Fruit fly (Drosophila melanogaster) whole organism, embryonic: ENCODE results near the gene Gclc.

Experiments
- Asciz ChIP-seq: fragments of 200-800 bp; sonication (Bioruptor generic); optimal IDR thresholded peaks from 2 replicates; lab custom pipeline; 2017; ENCODE audit warnings: missing biosample characterization, mild to moderate bottlenecking, missing genetic modification characterization, missing genetic modification reagents
- Atf-2 ChIP-seq: fragments of 200-800 bp; sonication (Bioruptor generic); optimal IDR thresholded peaks from 2 replicates; lab custom pipeline; 2016; ENCODE audit warnings: missing biosample characterization, missing genetic modification characterization
- Awh ChIP-seq: fragments of 200-800 bp; sonication (Bioruptor generic); IDR thresholded peaks from 2 replicates; pipeline ENCODE4, ENCODE4 v1.3.6; 2022; ENCODE audit warnings: missing biosample characterization, missing genetic modification characterization
- Bdp1 ChIP-seq: fragments of 200-800 bp; sonication (Bioruptor generic); optimal IDR thresholded peaks from 3 replicates; lab custom pipeline; 2016; ENCODE audit warnings: missing biosample characterization, missing genetic modification characterization
- CG10147 ChIP-seq: fragments of 200-800 bp; sonication (Bioruptor generic); optimal IDR thresholded peaks from 2 replicates; lab custom pipeline; 2019; ENCODE audit warnings: missing biosample characterization, mild to moderate bottlenecking, missing genetic modification characterization, moderate library complexity
- CG10462 ChIP-seq: fragments of 200-800 bp; sonication (Bioruptor generic); optimal IDR thresholded peaks from 2 replicates; lab custom pipeline; 2016; ENCODE audit warnings: missing biosample characterization, missing genetic modification characterization
- CG1233 ChIP-seq: fragments of 200-800 bp; sonication (Bioruptor generic); optimal IDR thresholded peaks from 4 replicates; lab custom pipeline; 2018; ENCODE audit warnings: missing biosample characterization, mild to moderate bottlenecking, missing genetic modification characterization
- CG14441 ChIP-seq: fragments of 200-800 bp; sonication (Bioruptor generic); IDR thresholded peaks from 2 replicates; pipeline ENCODE4 v1.3.6; 2022; ENCODE audit warnings: missing biosample characterization, missing genetic modification characterization
- CG17186 ChIP-seq: fragments of 200-800 bp; sonication (Bioruptor generic); optimal IDR thresholded peaks from 3 replicates; lab custom pipeline; 2017; ENCODE audit warnings: missing biosample characterization, missing genetic modification reagents, missing genetic modification characterization
- CG17359 ChIP-seq: fragments of 200-800 bp; sonication (Bioruptor generic); optimal IDR thresholded peaks from 3 replicates; lab custom pipeline; 2018; ENCODE audit warnings: missing biosample characterization, mild to moderate bottlenecking, missing genetic modification characterization, moderate library complexity
- CG17829 ChIP-seq: fragments of 200-800 bp; optimal IDR thresholded peaks from 2 replicates; lab custom pipeline; 2019; ENCODE audit warnings: missing biosample characterization, mild to moderate bottlenecking, missing genetic modification characterization, moderate library complexity
- CG2712 ChIP-seq: fragments of 200-800 bp; optimal IDR thresholded peaks from 3 replicates; lab custom pipeline; 2019; ENCODE audit warnings: missing biosample characterization, mild to moderate bottlenecking, missing genetic modification characterization, moderate library complexity
- CG30020 ChIP-seq: fragments of 200-800 bp; optimal IDR thresholded peaks from 2 replicates; lab custom pipeline; 2019; ENCODE audit warnings: missing biosample characterization, mild to moderate bottlenecking, missing genetic modification characterization, moderate library complexity
- CG31365 ChIP-seq: fragments of 200-800 bp; sonication (Bioruptor generic); optimal IDR thresholded peaks from 2 replicates; lab custom pipeline; 2018; ENCODE audit warnings: missing biosample characterization, mild to moderate bottlenecking, missing genetic modification characterization
- CG4360 ChIP-seq: fragments of 200-800 bp; sonication (Bioruptor generic); IDR thresholded peaks from 2 replicates; pipeline ENCODE4 v1.3.6; 2022; ENCODE audit warnings: missing biosample characterization, missing genetic modification characterization
- CG5180 ChIP-seq: fragments of 200-800 bp; sonication (Bioruptor generic); optimal IDR thresholded peaks from 3 replicates; lab custom pipeline; 2017; ENCODE audit warnings: missing biosample characterization, missing genetic modification characterization, mild to moderate bottlenecking, moderate library complexity, missing genetic modification reagents
- CG6254 ChIP-seq: fragments of 200-800 bp; sonication (Bioruptor generic); optimal IDR thresholded peaks from 3 replicates; lab custom pipeline; 2017; ENCODE audit warnings: mild to moderate bottlenecking, missing biosample characterization, missing genetic modification reagents, missing genetic modification characterization
- CG8290 ChIP-seq, 3 experiments: fragments of 200-800 bp; sonication (Bioruptor generic); optimal IDR thresholded peaks; 2 replicates each; lab custom pipeline; 2016 to 2019; ENCODE audit warnings: missing biosample characterization in 3 of 3, missing genetic modification characterization in 3 of 3, mild to moderate bottlenecking in 2 of 3, moderate library complexity in 1 of 3
- CG9215 ChIP-seq: fragments of 200-800 bp; sonication (Bioruptor generic); IDR thresholded peaks from 2 replicates; pipeline ENCODE4 v1.3.6; 2022; ENCODE audit warnings: missing biosample characterization, missing genetic modification characterization
- CG9817 ChIP-seq: fragments of 200-800 bp; sonication (Bioruptor generic); optimal IDR thresholded peaks from 2 replicates; lab custom pipeline; 2018; ENCODE audit warnings: missing biosample characterization, mild to moderate bottlenecking, missing genetic modification characterization, moderate library complexity
- CTCF ChIP-seq: fragments of 200-800 bp; sonication (Bioruptor generic); optimal IDR thresholded peaks from 2 replicates; lab custom pipeline; 2017; ENCODE audit warnings: missing biosample characterization, mild to moderate bottlenecking, missing genetic modification characterization, moderate library complexity
- ERR ChIP-seq: fragments of 200-800 bp; sonication (Bioruptor generic); optimal IDR thresholded peaks from 2 replicates; lab custom pipeline; 2016; ENCODE audit warnings: missing biosample characterization, missing genetic modification characterization
- HmgD ChIP-seq: fragments of 200-800 bp; sonication (Bioruptor generic); optimal IDR thresholded peaks from 3 replicates; lab custom pipeline; 2016; ENCODE audit warnings: missing biosample characterization, missing genetic modification characterization
- Hr39 ChIP-seq: fragments of >200 bp; optimal IDR thresholded peaks from 2 replicates; lab custom pipeline; 2017
- Lim3 ChIP-seq: fragments of 200-800 bp; sonication (Bioruptor generic); IDR thresholded peaks from 2 replicates; pipeline ENCODE4 v1.3.6; 2022; ENCODE audit warnings: missing biosample characterization, missing genetic modification characterization
- Mad ChIP-seq: fragments of 200-800 bp; sonication (Bioruptor generic); optimal IDR thresholded peaks from 2 replicates; lab custom pipeline; 2016; ENCODE audit warnings: missing biosample characterization, missing genetic modification characterization
- Mrtf ChIP-seq: fragments of 200-800 bp; sonication (Bioruptor generic); IDR thresholded peaks from 3 replicates; pipeline ENCODE4 v1.3.6; 2022; ENCODE audit warnings: missing biosample characterization, missing genetic modification characterization
- Nf-YB ChIP-seq: fragments of 200-800 bp; sonication (Bioruptor generic); optimal IDR thresholded peaks from 3 replicates; lab custom pipeline; 2019; ENCODE audit warnings: missing biosample characterization, mild to moderate bottlenecking, missing genetic modification characterization, moderate library complexity
- Pdp1 ChIP-seq, 2 experiments: fragments of 200-800 bp; sonication (Bioruptor generic); optimal IDR thresholded peaks; 3 replicates each; lab custom pipeline; 2016; ENCODE audit warnings: missing biosample characterization in 2 of 2, missing genetic modification characterization in 2 of 2, mild to moderate bottlenecking in 1 of 2, moderate library complexity in 1 of 2
- Sox100B ChIP-seq: fragments of 200-800 bp; sonication (Bioruptor generic); optimal IDR thresholded peaks from 3 replicates; lab custom pipeline; 2018; ENCODE audit warnings: missing biosample characterization, mild to moderate bottlenecking, missing genetic modification characterization
- Sox102F ChIP-seq: fragments of 200-800 bp; sonication (Bioruptor generic); optimal IDR thresholded peaks from 2 replicates; lab custom pipeline; 2018; ENCODE audit warnings: missing biosample characterization, mild to moderate bottlenecking, missing genetic modification characterization, moderate library complexity
- Tbp ChIP-seq: fragments of >200 bp; optimal IDR thresholded peaks from 2 replicates; lab custom pipeline; 2018; ENCODE audit warnings: missing biosample characterization, missing genetic modification characterization
- Vsx1 ChIP-seq: fragments of 200-800 bp; sonication (Bioruptor generic); optimal IDR thresholded peaks from 2 replicates; lab custom pipeline; 2017; ENCODE audit warnings: missing biosample characterization, mild to moderate bottlenecking, missing genetic modification characterization, missing genetic modification reagents
- YL-1 ChIP-seq: fragments of 200-800 bp; sonication (Bioruptor generic); optimal IDR thresholded peaks from 3 replicates; lab custom pipeline; 2017; ENCODE audit warnings: missing biosample characterization, mild to moderate bottlenecking, missing genetic modification characterization
- ab ChIP-seq: fragments of 200-800 bp; sonication (Bioruptor generic); optimal IDR thresholded peaks from 2 replicates; lab custom pipeline; 2016; ENCODE audit warnings: missing biosample characterization, missing genetic modification characterization
- al ChIP-seq: fragments of 200-800 bp; sonication (Bioruptor generic); IDR thresholded peaks from 2 replicates; pipeline ENCODE4 v1.3.6; 2022; ENCODE audit warnings: missing biosample characterization, missing genetic modification characterization
- ara ChIP-seq: fragments of 200-800 bp; sonication (Bioruptor generic); IDR thresholded peaks from 2 replicates; pipeline ENCODE4 v1.3.6; 2022; ENCODE audit warnings: missing biosample characterization, missing genetic modification characterization
- cg ChIP-seq: fragments of 200-800 bp; sonication (Bioruptor generic); optimal IDR thresholded peaks from 3 replicates; lab custom pipeline; 2019; ENCODE audit warnings: missing biosample characterization, mild to moderate bottlenecking, missing genetic modification characterization, moderate library complexity
- crol ChIP-seq: fragments of 200-800 bp; sonication (Bioruptor generic); IDR thresholded peaks from 2 replicates; pipeline ENCODE4 v1.3.6; 2022; ENCODE audit warnings: missing biosample characterization, missing genetic modification characterization
- dmrt99B ChIP-seq: fragments of 200-800 bp; sonication (Bioruptor generic); optimal IDR thresholded peaks from 2 replicates; lab custom pipeline; 2018; ENCODE audit warnings: missing biosample characterization, mild to moderate bottlenecking, missing genetic modification characterization, moderate library complexity
- dpn ChIP-seq, 2 experiments: fragments of 200-800 bp; sonication (Bioruptor generic); optimal IDR thresholded peaks; 3 replicates each; lab custom pipeline; 2016; ENCODE audit warnings: missing biosample characterization in 2 of 2, missing genetic modification characterization in 2 of 2
- esg ChIP-seq: fragments of 200-800 bp; sonication (Bioruptor generic); conservative IDR thresholded peaks from 2 replicates; pipeline ENCODE4 v1.3.6; 2022; ENCODE audit warnings: missing biosample characterization, missing genetic modification characterization
- fd3F ChIP-seq: fragments of 200-800 bp; sonication (Bioruptor generic); optimal IDR thresholded peaks from 2 replicates; lab custom pipeline; 2018; ENCODE audit warnings: missing biosample characterization, mild to moderate bottlenecking, missing genetic modification characterization, moderate library complexity
- hb ChIP-seq: fragments of 200-800 bp; sonication (Bioruptor generic); IDR thresholded peaks from 3 replicates; pipeline ENCODE4 v1.3.6; 2022; ENCODE audit warnings: missing biosample characterization, missing genetic modification characterization; ENCODE audit not compliant: partially characterized antibody
- kay ChIP-seq: fragments of 200-800 bp; sonication (Bioruptor generic); optimal IDR thresholded peaks from 2 replicates; lab custom pipeline; 2016; ENCODE audit warnings: missing biosample characterization, missing genetic modification characterization
- lbe ChIP-seq: fragments of 200-800 bp; sonication (Bioruptor generic); optimal IDR thresholded peaks from 2 replicates; lab custom pipeline; 2016; ENCODE audit warnings: missing biosample characterization, mild to moderate bottlenecking, missing genetic modification characterization
- lilli ChIP-seq: fragments of 200-800 bp; sonication (Bioruptor generic); optimal IDR thresholded peaks from 3 replicates; lab custom pipeline; 2016; ENCODE audit warnings: missing biosample characterization, missing genetic modification characterization
- nau ChIP-seq: fragments of 200-800 bp; sonication (Bioruptor generic); optimal IDR thresholded peaks from 3 replicates; lab custom pipeline; 2017; ENCODE audit warnings: missing biosample characterization, mild to moderate bottlenecking, missing genetic modification characterization, missing genetic modification reagents
- phol ChIP-seq: fragments of 200-800 bp; sonication (Bioruptor generic); optimal IDR thresholded peaks from 3 replicates; lab custom pipeline; 2018; ENCODE audit warnings: missing biosample characterization, mild to moderate bottlenecking, missing genetic modification characterization, moderate library complexity
- run ChIP-seq: fragments of 200-800 bp; sonication (Bioruptor generic); optimal IDR thresholded peaks from 3 replicates; lab custom pipeline; 2018; ENCODE audit warnings: missing biosample characterization, mild to moderate bottlenecking, missing genetic modification characterization
- sens ChIP-seq: fragments of 200-800 bp; sonication (Bioruptor generic); peaks from one replicate; lab custom pipeline; 2016; ENCODE audit warnings: missing biosample characterization, missing genetic modification characterization
- so ChIP-seq: fragments of 200-800 bp; sonication (Bioruptor generic); IDR thresholded peaks from 3 replicates; pipeline ENCODE4 v1.3.6; 2022; ENCODE audit warnings: missing biosample characterization, missing genetic modification characterization
- sob ChIP-seq: fragments of 200-800 bp; sonication (Bioruptor generic); IDR thresholded peaks from 2 replicates; pipeline ENCODE4 v1.3.6; 2022; ENCODE audit warnings: missing biosample characterization, missing genetic modification characterization
- tin ChIP-seq: fragments of 200-800 bp; sonication (Bioruptor generic); optimal IDR thresholded peaks from 3 replicates; lab custom pipeline; 2016; ENCODE audit warnings: missing biosample characterization, missing genetic modification characterization

Gene Gclc

DNA sequence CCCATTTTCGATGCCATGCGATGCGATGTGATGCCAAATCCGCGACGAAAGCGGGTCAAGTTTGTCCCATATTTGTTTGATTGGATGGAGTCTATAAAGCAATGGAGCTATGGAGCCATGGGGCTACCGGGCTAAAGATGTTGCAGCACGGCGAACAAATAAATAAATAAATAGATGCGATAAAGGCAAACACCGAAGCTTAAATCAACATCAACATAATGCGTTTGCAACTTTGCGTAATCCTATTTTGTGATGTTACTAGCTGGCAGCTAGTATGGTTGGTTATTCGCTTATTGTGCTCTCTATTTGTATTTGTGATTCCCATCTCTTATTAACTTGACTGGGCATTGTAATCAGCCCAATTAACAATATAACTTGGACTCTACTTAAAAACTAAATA lies 12.2 kb upstream of the Gclc start (continued):
- TF ChIP-seq run, result no peak
- TF ChIP-seq CG4360, result no peak
- no peak for TF ChIP-seq CG8290 (GFP tag; optimal IDR thresholded peaks at IDR 0.05; lab: Kevin White, UChicago)
- TF ChIP-seq CG8290 (tag; optimal IDR thresholded peaks at IDR 0.05; lab: Kevin White, UChicago), result no peak
- no peak for TF ChIP-seq lbe (GFP tag; lab: Kevin White, UChicago)
- no peak for TF ChIP-seq sob (GFP tag; lab: Robert Waterston, UW)
- no peak for TF ChIP-seq Pdp1 (GFP tag; optimal IDR thresholded peaks at IDR 0.05; lab: Kevin White, UChicago)
- no peak for TF ChIP-seq CG1233 (GFP tag; lab: Kevin White, UChicago)
- no peak for TF ChIP-seq Bdp1
- no peak for TF ChIP-seq CG9817
- TF ChIP-seq kay (GFP tag; lab: Kevin White, UChicago), result no peak
- TF ChIP-seq Sox100B (GFP tag; lab: Kevin White, UChicago), result peak; percentile 25
- no peak for TF ChIP-seq HmgD (GFP tag; lab: Kevin White, UChicago)
- no peak for TF ChIP-seq CG17829 (tag; lab: Kevin White, UChicago)
- TF ChIP-seq CG17359 (tag; lab: Kevin White, UChicago), result peak; percentile 5
- TF ChIP-seq dmrt99B (tag; lab: Kevin White, UChicago), result peak; percentile 42
- TF ChIP-seq Asciz (GFP tag; lab: Kevin White, UChicago), result peak; percentile 59
- no peak for TF ChIP-seq cg (GFP tag; lab: Kevin White, UChicago)
- no peak for TF ChIP-seq ERR (GFP tag; lab: Kevin White, UChicago)
- TF ChIP-seq Tbp (GFP tag; lab: Kevin White, UChicago), result no peak
- TF ChIP-seq CG5180, result peak; percentile 52
- TF ChIP-seq CTCF (GFP tag; lab: Kevin White, UChicago), result no peak
- no peak for TF ChIP-seq CG31365 (tag; lab: Kevin White, UChicago)
- no peak for TF ChIP-seq ab
- TF ChIP-seq CG17186 (GFP tag; lab: Kevin White, UChicago), result no peak
- TF ChIP-seq Sox102F (GFP tag; lab: Kevin White, UChicago), result peak; percentile 20
- TF ChIP-seq CG9215 (GFP tag; lab: Robert Waterston, UW), result no peak
- TF ChIP-seq Mad (GFP tag; lab: Kevin White, UChicago), result no peak
- TF ChIP-seq Nf-YB (GFP tag; lab: Kevin White, UChicago), result no peak
- no peak for TF ChIP-seq phol
- no peak for TF ChIP-seq Atf-2 (GFP tag; lab: Kevin White, UChicago)
- no peak for TF ChIP-seq hb (GFP tag; lab: Robert Waterston, UW)
- no peak for TF ChIP-seq Lim3 (GFP tag; lab: Robert Waterston, UW)
- TF ChIP-seq so (GFP tag; lab: Robert Waterston, UW), result no peak
- no peak for TF ChIP-seq CG10462 (GFP tag; lab: Kevin White, UChicago)
- no peak for TF ChIP-seq Vsx1 (GFP tag; lab: Kevin White, UChicago)
- peak; percentile 62; the same call in 1 of the 2 replicates for TF ChIP-seq Awh (GFP tag; lab: Robert Waterston, UW)
- no peak for TF ChIP-seq ara
- TF ChIP-seq, all 482 proteins: peak for 12

DNA sequence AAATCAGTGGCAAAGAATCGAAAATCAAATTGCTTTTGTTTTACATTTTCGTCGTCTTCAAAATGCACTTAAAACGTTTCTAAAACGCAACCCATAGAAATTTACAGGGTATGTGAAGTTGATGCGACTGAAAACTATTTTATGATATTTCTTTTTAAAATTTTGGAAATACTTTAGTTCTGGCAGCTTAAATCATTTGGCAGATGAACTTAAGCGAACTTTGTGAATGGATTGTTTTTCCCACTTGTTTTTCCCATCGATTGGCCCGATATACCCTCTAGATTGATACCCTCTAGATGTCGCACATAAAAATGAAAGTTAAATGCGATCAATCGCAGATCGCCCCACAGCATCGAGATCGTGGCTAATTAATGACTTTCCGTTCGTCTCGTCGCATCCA lies 10.2 kb upstream of the Gclc start:
- TF ChIP-seq CG30020 (tag; lab: Kevin White, UChicago) (no peak), esg (GFP tag; lab: Robert Waterston, UW) (peak; percentile 48), Mrtf (GFP tag; lab: Robert Waterston, UW) (peak; percentile 55; the same call in 2 of the 3 replicates), CG6254 (peak; percentile 50), nau (no peak), CG10147 (GFP tag; lab: Kevin White, UChicago) (no peak), CG14441 (peak; percentile 46; the same call in 1 of the 2 replicates), Hr39 (no peak), YL-1 (GFP tag; lab: Kevin White, UChicago) (no peak), fd3F (no peak), sens (GFP tag; lab: Kevin White, UChicago) (peak; percentile 93), tin (peak; percentile 45), dpn (GFP tag; optimal IDR thresholded peaks at IDR 0.05; lab: Kevin White, UChicago) (peak; percentile 35 to 49), CG2712 (tag; lab: Kevin White, UChicago) (peak; percentile 80), al (no peak), lilli (peak; percentile 42), crol (GFP tag; lab: Robert Waterston, UW) (no peak)
